Fruit fly (Drosophila melanogaster) whole organism, embryonic: Measurements from ENCODE around the gene iav.

Experiments
- Antp ChIP-seq: fragments of 200-800 bp; sonication (Bioruptor generic); optimal IDR thresholded peaks from 3 replicates; lab custom pipeline; 2016; ENCODE audit warnings: missing biosample characterization, missing genetic modification characterization
- Asciz ChIP-seq: fragments of 200-800 bp; sonication (Bioruptor generic); optimal IDR thresholded peaks from 2 replicates; lab custom pipeline; 2017; ENCODE audit warnings: missing biosample characterization, mild to moderate bottlenecking, missing genetic modification characterization, missing genetic modification reagents
- CG10209 ChIP-seq: fragments of 200-800 bp; sonication (Bioruptor generic); optimal IDR thresholded peaks from 3 replicates; lab custom pipeline; 2017; ENCODE audit warnings: missing biosample characterization, mild to moderate bottlenecking, missing genetic modification characterization, missing genetic modification reagents
- CG10565 ChIP-seq: fragments of 200-800 bp; sonication (Bioruptor generic); optimal IDR thresholded peaks from 3 replicates; lab custom pipeline; 2016; ENCODE audit warnings: missing biosample characterization, mild to moderate bottlenecking, missing genetic modification characterization
- CG1647 ChIP-seq: fragments of 200-800 bp; sonication (Bioruptor generic); optimal IDR thresholded peaks from 3 replicates; lab custom pipeline; 2016; ENCODE audit warnings: missing biosample characterization, missing genetic modification characterization
- CG17361 ChIP-seq: fragments of 200-800 bp; sonication (Bioruptor generic); IDR thresholded peaks from 3 replicates; pipeline ENCODE4 v1.3.6; 2022; ENCODE audit warnings: missing biosample characterization, missing genetic modification characterization
- CG32772 ChIP-seq: fragments of 200-800 bp; sonication (Bioruptor generic); IDR thresholded peaks from 2 replicates; pipeline ENCODE4 v1.3.6; 2022; ENCODE audit warnings: missing biosample characterization, missing genetic modification characterization
- CG34224 ChIP-seq: fragments of 200-800 bp; sonication (Bioruptor generic); IDR thresholded peaks from 3 replicates; pipeline ENCODE4 v1.3.6; 2022; ENCODE audit warnings: missing biosample characterization, missing genetic modification characterization; ENCODE audit not compliant: partially characterized antibody
- CG34376 ChIP-seq: fragments of 200-800 bp; sonication (Bioruptor generic); optimal IDR thresholded peaks from 2 replicates; lab custom pipeline; 2018; ENCODE audit warnings: missing biosample characterization, mild to moderate bottlenecking, missing genetic modification characterization
- CG4730 ChIP-seq: fragments of 200-800 bp; sonication (Bioruptor generic); IDR thresholded peaks from 2 replicates; pipeline ENCODE4 v1.3.6; 2022; ENCODE audit warnings: missing biosample characterization, missing genetic modification characterization
- CG6683 ChIP-seq: fragments of 200-800 bp; sonication (Bioruptor generic); optimal IDR thresholded peaks from 2 replicates; lab custom pipeline; 2017; ENCODE audit warnings: missing biosample characterization, mild to moderate bottlenecking, missing genetic modification characterization, missing genetic modification reagents
- CG7987 ChIP-seq: fragments of 200-800 bp; sonication (Bioruptor generic); optimal IDR thresholded peaks from 2 replicates; lab custom pipeline; 2018; ENCODE audit warnings: missing biosample characterization, mild to moderate bottlenecking, missing genetic modification characterization, moderate library complexity
- CG9932 ChIP-seq: fragments of 200-800 bp; sonication (Bioruptor generic); IDR thresholded peaks from 2 replicates; pipeline ENCODE4 v1.3.6; 2022; ENCODE audit warnings: missing biosample characterization, missing genetic modification characterization
- CHES-1-like ChIP-seq: fragments of 200-800 bp; sonication (Bioruptor generic); optimal IDR thresholded peaks from 2 replicates; lab custom pipeline; 2016; ENCODE audit warnings: missing biosample characterization, missing genetic modification characterization
- CrebB ChIP-seq: fragments of 200-800 bp; sonication (Bioruptor generic); optimal IDR thresholded peaks from 3 replicates; lab custom pipeline; 2018; ENCODE audit warnings: missing biosample characterization, mild to moderate bottlenecking, missing genetic modification characterization
- Dbx ChIP-seq: fragments of 200-800 bp; sonication (Bioruptor generic); IDR thresholded peaks from 3 replicates; pipeline ENCODE4 v1.3.6; 2022; ENCODE audit warnings: missing biosample characterization, missing genetic modification characterization
- Doc3 ChIP-seq: fragments of 200-800 bp; sonication (Bioruptor generic); IDR thresholded peaks from 3 replicates; pipeline ENCODE4 v1.3.6; 2022; ENCODE audit warnings: missing biosample characterization, missing genetic modification characterization; ENCODE audit not compliant: partially characterized antibody
- HHEX ChIP-seq: fragments of 200-800 bp; sonication (Bioruptor generic); optimal IDR thresholded peaks from 3 replicates; lab custom pipeline; 2017; ENCODE audit warnings: missing biosample characterization, mild to moderate bottlenecking, missing genetic modification characterization, missing genetic modification reagents
- HLH4C ChIP-seq: fragments of 200-800 bp; sonication (Bioruptor generic); IDR thresholded peaks from 3 replicates; pipeline ENCODE4 v1.3.6; 2022; ENCODE audit warnings: missing biosample characterization, missing genetic modification characterization; ENCODE audit not compliant: partially characterized antibody
- HLHmδ ChIP-seq: fragments of 200-800 bp; sonication (Bioruptor generic); optimal IDR thresholded peaks from 2 replicates; lab custom pipeline; 2018; ENCODE audit warnings: missing biosample characterization, mild to moderate bottlenecking, missing genetic modification characterization, moderate library complexity
- Hr51 ChIP-seq, 2 experiments: fragments of 200-800 bp; sonication (Bioruptor generic); optimal IDR thresholded peaks; 2 replicates in 1 of 2; 3 replicates in 1 of 2; lab custom pipeline; 2016 to 2018; ENCODE audit warnings: missing biosample characterization in 2 of 2, missing genetic modification characterization in 2 of 2, mild to moderate bottlenecking in 1 of 2, moderate library complexity in 1 of 2
- Mad ChIP-seq: fragments of 200-800 bp; sonication (Bioruptor generic); optimal IDR thresholded peaks from 2 replicates; lab custom pipeline; 2016; ENCODE audit warnings: missing biosample characterization, missing genetic modification characterization
- Meics ChIP-seq: fragments of 200-800 bp; sonication (Bioruptor generic); optimal IDR thresholded peaks from 2 replicates; lab custom pipeline; 2017; ENCODE audit warnings: missing biosample characterization, mild to moderate bottlenecking, missing genetic modification characterization
- Neu2 ChIP-seq: fragments of 200-800 bp; sonication (Bioruptor generic); optimal IDR thresholded peaks from 3 replicates; lab custom pipeline; 2016; ENCODE audit warnings: missing biosample characterization, missing genetic modification characterization, borderline replicate concordance
- Pdp1 ChIP-seq, 2 experiments: fragments of 200-800 bp; sonication (Bioruptor generic); optimal IDR thresholded peaks; 3 replicates each; lab custom pipeline; 2016; ENCODE audit warnings: missing biosample characterization in 2 of 2, missing genetic modification characterization in 2 of 2, mild to moderate bottlenecking in 1 of 2, moderate library complexity in 1 of 2
- Ravus ChIP-seq: fragments of 200-800 bp; sonication (Bioruptor generic); IDR thresholded peaks from 2 replicates; pipeline ENCODE4 v1.3.6; 2022; ENCODE audit warnings: missing biosample characterization, missing genetic modification characterization
- Sin3A ChIP-seq: fragments of >200 bp; optimal IDR thresholded peaks from 2 replicates; lab custom pipeline; 2018
- Sox102F ChIP-seq: fragments of 200-800 bp; sonication (Bioruptor generic); optimal IDR thresholded peaks from 2 replicates; lab custom pipeline; 2018; ENCODE audit warnings: missing biosample characterization, mild to moderate bottlenecking, missing genetic modification characterization, moderate library complexity
- Sry-β ChIP-seq: fragments of 200-800 bp; sonication (Bioruptor generic); optimal IDR thresholded peaks from 2 replicates; lab custom pipeline; 2018; ENCODE audit warnings: missing biosample characterization, mild to moderate bottlenecking, missing genetic modification characterization, moderate library complexity
- ab ChIP-seq: fragments of 200-800 bp; sonication (Bioruptor generic); optimal IDR thresholded peaks from 2 replicates; lab custom pipeline; 2016; ENCODE audit warnings: missing biosample characterization, missing genetic modification characterization
- abd-A ChIP-seq: fragments of 200-800 bp; sonication (Bioruptor generic); optimal IDR thresholded peaks from 3 replicates; lab custom pipeline; 2019; ENCODE audit warnings: missing biosample characterization, mild to moderate bottlenecking, missing genetic modification characterization, moderate library complexity
- ara ChIP-seq: fragments of 200-800 bp; sonication (Bioruptor generic); IDR thresholded peaks from 2 replicates; pipeline ENCODE4 v1.3.6; 2022; ENCODE audit warnings: missing biosample characterization, missing genetic modification characterization
- bbx ChIP-seq: fragments of 200-800 bp; sonication (Bioruptor generic); IDR thresholded peaks from 2 replicates; pipeline ENCODE4 v1.3.6; 2022; ENCODE audit warnings: missing biosample characterization, missing genetic modification characterization; ENCODE audit not compliant: partially characterized antibody
- croc ChIP-seq: fragments of 200-800 bp; sonication (Bioruptor generic); conservative IDR thresholded peaks from 3 replicates; pipeline ENCODE4 v1.3.6; 2022; ENCODE audit warnings: missing biosample characterization, missing genetic modification characterization
- fu2 ChIP-seq: fragments of 200-800 bp; sonication (Bioruptor generic); optimal IDR thresholded peaks from 2 replicates; lab custom pipeline; 2016; ENCODE audit warnings: missing biosample characterization, missing genetic modification characterization
- gcm ChIP-seq: fragments of 200-800 bp; sonication (Bioruptor generic); optimal IDR thresholded peaks from 2 replicates; lab custom pipeline; 2019; ENCODE audit warnings: missing biosample characterization, mild to moderate bottlenecking, missing genetic modification characterization, moderate library complexity
- gro ChIP-seq: fragments of 200-800 bp; sonication (Bioruptor generic); optimal IDR thresholded peaks from 2 replicates; lab custom pipeline; 2016; ENCODE audit warnings: missing biosample characterization, missing genetic modification characterization
- her ChIP-seq: fragments of 200-800 bp; sonication (Bioruptor generic); optimal IDR thresholded peaks from 2 replicates; lab custom pipeline; 2016; ENCODE audit warnings: missing biosample characterization, missing genetic modification characterization
- knrl ChIP-seq: fragments of 200-800 bp; sonication (Bioruptor generic); IDR thresholded peaks from 3 replicates; pipeline ENCODE4 v1.3.6; 2022; ENCODE audit warnings: missing biosample characterization, missing genetic modification characterization; ENCODE audit not compliant: partially characterized antibody
- lab ChIP-seq: fragments of 200-800 bp; sonication (Bioruptor generic); optimal IDR thresholded peaks from 3 replicates; lab custom pipeline; 2017; ENCODE audit warnings: missing biosample characterization, missing genetic modification characterization, mild to moderate bottlenecking, moderate library complexity, missing genetic modification reagents
- lilli ChIP-seq: fragments of 200-800 bp; sonication (Bioruptor generic); optimal IDR thresholded peaks from 3 replicates; lab custom pipeline; 2016; ENCODE audit warnings: missing biosample characterization, missing genetic modification characterization
- nom ChIP-seq: fragments of 200-800 bp; sonication (Bioruptor generic); optimal IDR thresholded peaks from 2 replicates; lab custom pipeline; 2017; ENCODE audit warnings: missing biosample characterization, missing genetic modification characterization, mild to moderate bottlenecking, moderate library complexity, missing genetic modification reagents
- phol ChIP-seq: fragments of 200-800 bp; sonication (Bioruptor generic); optimal IDR thresholded peaks from 3 replicates; lab custom pipeline; 2018; ENCODE audit warnings: missing biosample characterization, mild to moderate bottlenecking, missing genetic modification characterization, moderate library complexity
- repo ChIP-seq: fragments of 200-800 bp; sonication (Bioruptor generic); optimal IDR thresholded peaks from 2 replicates; lab custom pipeline; 2016; ENCODE audit warnings: missing biosample characterization, missing genetic modification characterization
- salm ChIP-seq: fragments of 200-800 bp; sonication (Bioruptor generic); optimal IDR thresholded peaks from 2 replicates; lab custom pipeline; 2018; ENCODE audit warnings: missing biosample characterization, mild to moderate bottlenecking, missing genetic modification characterization
- scrt ChIP-seq: fragments of 200-800 bp; sonication (Bioruptor generic); optimal IDR thresholded peaks from 2 replicates; lab custom pipeline; 2018; ENCODE audit warnings: missing biosample characterization, mild to moderate bottlenecking, missing genetic modification characterization, moderate library complexity
- trh ChIP-seq: fragments of 200-800 bp; sonication (Bioruptor generic); optimal IDR thresholded peaks from 2 replicates; lab custom pipeline; 2016; ENCODE audit warnings: missing biosample characterization, missing genetic modification characterization
- vfl ChIP-seq: fragments of 200-800 bp; sonication (Bioruptor generic); optimal IDR thresholded peaks from 2 replicates; lab custom pipeline; 2016; ENCODE audit warnings: missing biosample characterization, missing genetic modification characterization
- wor ChIP-seq: fragments of 200-800 bp; sonication (Bioruptor generic); IDR thresholded peaks from 2 replicates; pipeline ENCODE4 v1.3.6; 2022; ENCODE audit warnings: missing biosample characterization, missing genetic modification characterization

Gene iav

dm6 chrX:6859756-6860412 is 46.1 kb downstream of the iav start (continued):
- TF ChIP-seq Meics (peak; percentile 89), Sox102F (GFP tag; lab: Kevin White, UChicago) (peak; percentile 50), CG10565 (no peak), salm (tag; lab: Kevin White, UChicago) (no peak), fu2 (GFP tag; lab: Kevin White, UChicago) (no peak), her (GFP tag; lab: Kevin White, UChicago) (peak; percentile 69), CG17361 (peak; percentile 96), croc (peak; percentile 71), Ravus (GFP tag; lab: Robert Waterston, UW) (peak; percentile 12; the same call in 1 of the 2 replicates), Dbx (GFP tag; lab: Robert Waterston, UW) (peak; percentile 77; the same call in 2 of the 3 replicates), lab (GFP tag; lab: Kevin White, UChicago) (peak; percentile 84), scrt (GFP tag; lab: Kevin White, UChicago) (peak; percentile 76), wor (GFP tag; lab: Robert Waterston, UW) (no peak), phol (peak; percentile 90), repo (GFP tag; lab: Kevin White, UChicago) (peak; percentile 58), gcm (GFP tag; lab: Kevin White, UChicago) (no peak), Doc3 (GFP tag; lab: Robert Waterston, UW) (no peak), ara (GFP tag; lab: Robert Waterston, UW) (0 out of 2 replicates have a peak, but pooled peaks have one; percentile 36), CG1647 (GFP tag; lab: Kevin White, UChicago) (peak; percentile 69), CrebB (tag; lab: Kevin White, UChicago) (no peak), CHES-1-like (GFP tag; lab: Kevin White, UChicago) (no peak), CG4730 (GFP tag; lab: Robert Waterston, UW) (peak; percentile 62), ab (GFP tag; lab: Kevin White, UChicago) (no peak), Asciz (GFP tag; lab: Kevin White, UChicago) (peak; percentile 82), Neu2 (GFP tag; lab: Kevin White, UChicago) (peak; percentile 7), nom (GFP tag; lab: Kevin White, UChicago) (peak; percentile 44), Hr51 (GFP tag; optimal IDR thresholded peaks at IDR 0.05; lab: Kevin White, UChicago) (peak in 1 of 2 experiments; percentile 63), gro (peak; percentile 74), lilli (GFP tag; lab: Kevin White, UChicago) (peak; percentile 90), Antp (GFP tag; lab: Kevin White, UChicago) (peak; percentile 83), bbx (GFP tag; lab: Robert Waterston, UW) (no peak), knrl (GFP tag; lab: Robert Waterston, UW) (no peak), CG32772 (peak; percentile 67), trh (GFP tag; lab: Kevin White, UChicago) (no peak), Pdp1 (GFP tag; optimal IDR thresholded peaks at IDR 0.05; lab: Kevin White, UChicago) (peak; percentile 72 to 88), CG10209 (GFP tag; lab: Kevin White, UChicago) (peak; percentile 85), CG9932 (GFP tag; lab: Robert Waterston, UW) (peak; percentile 79), CG34376 (GFP tag; lab: Kevin White, UChicago) (peak; percentile 76), Sry-β (GFP tag; lab: Kevin White, UChicago) (no peak), CG6683 (GFP tag; lab: Kevin White, UChicago) (peak; percentile 68), Sin3A (lab: Kevin White, UChicago) (no peak), vfl (GFP tag; lab: Kevin White, UChicago) (no peak), Mad (GFP tag; lab: Kevin White, UChicago) (no peak), CG34224 (GFP tag; lab: Robert Waterston, UW) (no peak), HLH4C (no peak), HHEX (GFP tag; lab: Kevin White, UChicago) (peak; percentile 81), HLHmδ (no peak), CG7987 (GFP tag; lab: Kevin White, UChicago) (peak; percentile 23), abd-A (tag; lab: Kevin White, UChicago) (peak; percentile 52)
